Worm (Caenorhabditis elegans) whole organism, L2 larva: ENCODE results near the gene pst-1.

Experiments
- C34F6.9 ChIP-seq: fragments of 150-350 bp; optimal IDR thresholded peaks from 2 replicates; lab custom pipeline; 2014; ENCODE audit warnings: missing biosample characterization, missing genetic modification characterization
- F13H6.1 ChIP-seq: sonication (generic microtip); optimal IDR thresholded peaks from 2 replicates; lab custom pipeline; 2016; ENCODE audit warnings: missing genetic modification characterization, missing compliant biosample characterization
- R02D3.7 ChIP-seq: fragments of 150-350 bp; optimal IDR thresholded peaks from 2 replicates; lab custom pipeline; 2014; ENCODE audit warnings: missing biosample characterization, missing genetic modification characterization
- Y55F3AM.14 ChIP-seq: fragments of 200-800 bp; sonication (Bioruptor generic); optimal IDR thresholded peaks from 2 replicates; lab custom pipeline; 2018; ENCODE audit warnings: mild to moderate bottlenecking, missing genetic modification characterization, missing compliant biosample characterization
- ZK546.5 ChIP-seq: sonication (generic microtip); optimal IDR thresholded peaks from 2 replicates; lab custom pipeline; 2017; ENCODE audit warnings: missing biosample characterization, missing genetic modification characterization
- alr-1 ChIP-seq: fragments of 150-350 bp; optimal IDR thresholded peaks from 2 replicates; lab custom pipeline; 2014; ENCODE audit warnings: missing biosample characterization, missing genetic modification characterization
- blmp-1 ChIP-seq: sonication (generic microtip); optimal IDR thresholded peaks from 2 replicates; lab custom pipeline; 2017; ENCODE audit warnings: missing genetic modification characterization, mild to moderate bottlenecking, missing compliant biosample characterization, antibody characterized with exemption, moderate library complexity; ENCODE audit not compliant: insufficient read depth
- ceh-82 ChIP-seq: fragments of 150-350 bp; optimal IDR thresholded peaks from 2 replicates; lab custom pipeline; 2014; ENCODE audit warnings: missing biosample characterization, missing genetic modification characterization
- crh-2 ChIP-seq: sonication (generic microtip); optimal IDR thresholded peaks from 2 replicates; lab custom pipeline; 2017; ENCODE audit warnings: missing biosample characterization, missing genetic modification characterization
- dmd-4 ChIP-seq: sonication (generic microtip); optimal IDR thresholded peaks from 2 replicates; lab custom pipeline; 2017; ENCODE audit warnings: missing biosample characterization, missing genetic modification characterization
- egl-27 ChIP-seq: sonication (generic microtip); optimal IDR thresholded peaks from 3 replicates; lab custom pipeline; 2017; ENCODE audit warnings: missing biosample characterization, missing genetic modification reagents, missing genetic modification characterization
- elt-3 ChIP-seq: sonication (generic microtip); optimal IDR thresholded peaks from 2 replicates; lab custom pipeline; 2017; ENCODE audit warnings: missing biosample characterization, missing genetic modification characterization
- fos-1 ChIP-seq: fragments of 150-350 bp; optimal IDR thresholded peaks from 2 replicates; lab custom pipeline; 2014; ENCODE audit warnings: missing biosample characterization, missing genetic modification characterization
- gmeb-1 ChIP-seq: fragments of 150-350 bp; optimal IDR thresholded peaks from 2 replicates; lab custom pipeline; 2014; ENCODE audit warnings: missing biosample characterization, missing genetic modification characterization
- lin-39 ChIP-seq: fragments of 150-350 bp; optimal IDR thresholded peaks from 2 replicates; lab custom pipeline; 2014; ENCODE audit warnings: missing biosample characterization, missing genetic modification reagents, missing genetic modification characterization
- mab-5 ChIP-seq: fragments of 150-350 bp; optimal IDR thresholded peaks from 2 replicates; lab custom pipeline; 2014; ENCODE audit warnings: missing biosample characterization, missing genetic modification characterization
- mbf-1 ChIP-seq: sonication (generic microtip); optimal IDR thresholded peaks from 2 replicates; lab custom pipeline; 2017; ENCODE audit warnings: missing biosample characterization, missing genetic modification characterization
- mdl-1 ChIP-seq, 2 experiments: fragments of 150-350 bp in 1 of 2; sonication (generic microtip) in 1 of 2; optimal IDR thresholded peaks; 2 replicates each; lab custom pipeline; 2017; ENCODE audit warnings: missing biosample characterization in 2 of 2, missing genetic modification characterization in 2 of 2
- nhr-10 ChIP-seq: sonication (generic microtip); optimal IDR thresholded peaks from 2 replicates; lab custom pipeline; 2017; ENCODE audit warnings: missing biosample characterization, missing genetic modification characterization
- nhr-11 ChIP-seq: fragments of 150-350 bp; optimal IDR thresholded peaks from 2 replicates; lab custom pipeline; 2014; ENCODE audit warnings: missing biosample characterization, missing genetic modification characterization
- nhr-12 ChIP-seq: fragments of 150-350 bp; optimal IDR thresholded peaks from 2 replicates; lab custom pipeline; 2014; ENCODE audit warnings: missing biosample characterization, missing genetic modification characterization
- nhr-129 ChIP-seq: fragments of 150-350 bp; optimal IDR thresholded peaks from 2 replicates; lab custom pipeline; 2014; ENCODE audit warnings: missing biosample characterization, missing genetic modification characterization
- nhr-21 ChIP-seq: fragments of 150-350 bp; optimal IDR thresholded peaks from 2 replicates; lab custom pipeline; 2014; ENCODE audit warnings: missing biosample characterization, missing genetic modification characterization
- nhr-23 ChIP-seq: fragments of 150-350 bp; optimal IDR thresholded peaks from 2 replicates; lab custom pipeline; 2014; ENCODE audit warnings: missing biosample characterization, missing genetic modification reagents, missing genetic modification characterization
- nhr-237 ChIP-seq: fragments of 150-350 bp; optimal IDR thresholded peaks from 2 replicates; lab custom pipeline; 2014; ENCODE audit warnings: missing biosample characterization, missing genetic modification characterization
- nhr-6 ChIP-seq: fragments of 150-350 bp; optimal IDR thresholded peaks from 2 replicates; lab custom pipeline; 2014; ENCODE audit warnings: missing biosample characterization, missing genetic modification characterization
- peb-1 ChIP-seq: fragments of 150-350 bp; optimal IDR thresholded peaks from 2 replicates; lab custom pipeline; 2014; ENCODE audit warnings: missing biosample characterization, missing genetic modification characterization
- sem-4 ChIP-seq: fragments of 150-350 bp; optimal IDR thresholded peaks from 2 replicates; lab custom pipeline; 2014; ENCODE audit warnings: missing biosample characterization, missing genetic modification reagents, missing genetic modification characterization
- skn-1 ChIP-seq: sonication (generic microtip); optimal IDR thresholded peaks from 2 replicates; lab custom pipeline; 2017; ENCODE audit warnings: missing biosample characterization, missing genetic modification characterization
- snpc-4 ChIP-seq: fragments of 150-350 bp; optimal IDR thresholded peaks from 2 replicates; lab custom pipeline; 2014; ENCODE audit warnings: missing biosample characterization, missing genetic modification characterization
- unc-39 ChIP-seq: fragments of 150-350 bp; optimal IDR thresholded peaks from 2 replicates; lab custom pipeline; 2014; ENCODE audit warnings: missing biosample characterization, missing genetic modification characterization
- unc-55 ChIP-seq: fragments of 150-350 bp; sonication (generic microtip); optimal IDR thresholded peaks from 3 replicates; lab custom pipeline; 2014; ENCODE audit warnings: missing biosample characterization, missing genetic modification reagents, missing genetic modification characterization
- unc-62 ChIP-seq: fragments of 150-350 bp; optimal IDR thresholded peaks from 2 replicates; lab custom pipeline; 2014; ENCODE audit warnings: missing biosample characterization, missing genetic modification reagents, missing genetic modification characterization
- zag-1 ChIP-seq: fragments of 150-350 bp; optimal IDR thresholded peaks from 2 replicates; lab custom pipeline; 2014; ENCODE audit warnings: missing biosample characterization, missing genetic modification characterization
- ztf-1 ChIP-seq: fragments of 200-800 bp; sonication (Bioruptor generic); conservative IDR thresholded peaks from 2 replicates; pipeline ENCODE4 v1.3.6; 2022; ENCODE audit warnings: missing genetic modification characterization, missing compliant biosample characterization
- ztf-11 ChIP-seq: sonication (generic microtip); optimal IDR thresholded peaks from 2 replicates; lab custom pipeline; 2017; ENCODE audit warnings: missing biosample characterization, missing genetic modification characterization
- ztf-4 ChIP-seq: fragments of 150-350 bp; optimal IDR thresholded peaks from 2 replicates; lab custom pipeline; 2014; ENCODE audit warnings: missing biosample characterization, missing genetic modification characterization

The pst-1 gene

DNA sequence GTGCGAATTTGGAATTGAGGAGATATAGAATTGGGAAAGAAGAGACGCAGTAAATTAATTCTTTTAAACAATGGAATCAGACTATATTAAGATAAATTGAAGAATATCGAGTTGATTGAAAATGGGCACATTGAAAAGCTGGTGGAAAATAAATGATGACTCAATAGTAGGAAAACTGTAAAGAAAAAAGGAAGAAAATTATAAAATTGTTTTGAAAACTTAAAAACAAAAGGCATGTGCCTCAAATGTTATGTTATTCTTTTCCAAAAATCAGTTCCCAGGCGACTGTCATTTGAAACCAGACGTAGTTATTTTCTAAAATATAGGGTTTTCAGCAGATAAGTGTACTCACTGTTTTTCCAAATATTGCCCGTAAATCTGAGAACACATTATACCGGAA, 23.4 kb upstream of the pst-1 start, which contains the start of gene C04E6.12:
Gene C04E6.12 (minus strand): TSS at position 101 of the 400 bp plus-strand sequence.
- TF ChIP-seq peb-1 (tag; lab: Kevin White, UChicago) (no peak), alr-1 (no peak), egl-27 (no peak), ceh-82 (tag; lab: Kevin White, UChicago) (no peak), nhr-10 (tag; lab: Kevin White, UChicago) (no peak), skn-1 (tag; lab: Kevin White, UChicago) (no peak), nhr-11 (no peak), unc-55 (GFP tag; lab: Kevin White, UChicago) (no peak)

DNA sequence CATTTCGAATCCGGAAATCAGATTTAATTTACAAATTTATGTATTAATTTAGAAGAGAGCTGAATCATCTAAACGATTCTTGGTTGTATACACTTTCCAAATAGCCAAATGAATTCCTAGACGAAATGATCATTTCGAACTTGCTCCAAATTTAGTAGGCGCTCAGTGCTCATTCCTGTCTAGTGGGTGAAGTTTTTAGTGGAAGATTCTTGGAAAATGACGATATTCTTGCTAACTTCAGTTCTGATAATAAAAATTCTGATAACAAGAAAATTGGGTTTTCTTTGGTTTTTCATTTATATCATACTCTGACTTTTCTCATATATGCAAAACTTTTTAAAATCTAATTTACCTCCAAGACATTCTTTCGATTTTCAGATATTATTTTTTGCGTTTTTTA, 21.5 kb upstream of the pst-1 start:
- TF ChIP-seq blmp-1 (tag; lab: Kevin White, UChicago) (no peak), elt-3 (no peak), snpc-4 (tag; lab: Kevin White, UChicago) (no peak)

- TF ChIP-seq gmeb-1 (tag; lab: Kevin White, UChicago) (no peak), ztf-11 (no peak), nhr-129 (no peak), nhr-237 (no peak), mbf-1 (tag; lab: Kevin White, UChicago) (no peak), Y55F3AM.14 (no peak), mab-5 (tag; lab: Kevin White, UChicago) (no peak), dmd-4 (tag; lab: Kevin White, UChicago) (no peak), unc-39 (tag; lab: Kevin White, UChicago) (no peak), nhr-21 (tag; lab: Kevin White, UChicago) (no peak), egl-27 (no peak), nhr-11 (no peak), crh-2 (tag; lab: Kevin White, UChicago) (no peak), zag-1 (no peak), lin-39 (tag; lab: Kevin White, UChicago) (no peak), C34F6.9 (tag; lab: Kevin White, UChicago) (no peak), skn-1 (tag; lab: Kevin White, UChicago) (no peak), nhr-6 (tag; lab: Kevin White, UChicago) (no peak), F13H6.1 (tag; lab: Kevin White, UChicago) (no peak), nhr-12 (tag; lab: Kevin White, UChicago) (no peak)
These were observed 21.0 kb upstream of the pst-1 start, which contains the start of gene srsx-18 for ce11 chrV:5922236-5922635. srsx-18 (plus strand) TSS chrV:5922536.

DNA sequence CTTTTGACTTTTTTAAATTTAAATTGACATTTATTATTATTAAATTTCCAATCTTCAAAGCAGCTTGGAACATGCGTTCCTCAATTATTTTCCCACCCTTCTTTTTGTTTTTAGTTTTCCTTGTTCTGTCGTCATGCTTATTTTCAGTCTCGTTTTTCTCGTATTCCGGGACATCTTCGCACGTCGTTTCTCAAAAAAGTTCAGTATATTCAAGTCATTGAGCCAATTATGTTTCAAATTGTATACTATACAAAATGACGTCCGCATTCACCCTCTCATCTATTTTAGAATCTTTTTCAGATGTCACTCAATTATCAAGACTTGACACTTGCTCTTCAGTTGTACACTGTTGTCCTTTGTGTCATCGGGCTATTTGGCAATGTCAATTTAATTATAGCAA, 15.9 kb upstream of the pst-1 start, which contains the start of gene srsx-17:
Gene srsx-17 (plus strand): TSS at position 301 of the 400 bp plus-strand sequence.
- no peak for TF ChIP-seq ztf-4 (tag; lab: Kevin White, UChicago)
- TF ChIP-seq unc-39 (tag; lab: Kevin White, UChicago) = no peak
- TF ChIP-seq nhr-11 = no peak
- no peak for TF ChIP-seq sem-4 (tag; lab: Kevin White, UChicago)
- no peak for TF ChIP-seq ztf-1 (GFP tag; lab: Robert Waterston, UW)
- no peak for TF ChIP-seq mbf-1 (tag; lab: Kevin White, UChicago)
- no peak for TF ChIP-seq nhr-21 (tag; lab: Kevin White, UChicago)

DNA sequence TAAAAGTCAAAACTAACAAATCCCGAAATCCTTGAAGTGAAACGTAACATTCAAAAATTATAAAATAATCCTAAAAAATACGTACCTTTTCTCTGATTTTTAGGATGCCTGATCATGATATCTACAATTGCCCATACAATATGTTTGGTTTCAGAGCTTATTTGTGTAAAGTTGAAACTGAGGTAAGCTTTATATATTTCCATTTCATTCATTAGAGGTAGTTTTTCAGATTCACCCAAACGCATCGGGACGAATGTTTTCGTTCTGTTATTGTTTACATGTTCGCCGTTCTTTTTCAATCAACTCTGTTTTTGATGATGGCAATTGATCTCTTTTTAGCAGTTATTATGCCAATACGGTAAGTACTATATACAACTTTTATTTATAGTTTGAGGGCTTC, 15.3 kb upstream of the pst-1 start:
- TF ChIP-seq ztf-11 (no peak), sem-4 (tag; lab: Kevin White, UChicago) (no peak), ZK546.5 (tag; lab: Kevin White, UChicago) (no peak), nhr-11 (no peak), unc-62 (GFP tag; lab: Kevin White, UChicago) (no peak), nhr-129 (no peak), gmeb-1 (tag; lab: Kevin White, UChicago) (no peak), nhr-12 (tag; lab: Kevin White, UChicago) (no peak), nhr-10 (tag; lab: Kevin White, UChicago) (no peak), nhr-237 (no peak), alr-1 (no peak), nhr-23 (tag; lab: Kevin White, UChicago) (no peak)
- TF ChIP-seq, all 48 proteins: peak for 0

ce11 chrV:5930588-5930987, 12.7 kb upstream of the pst-1 start, which contains the start of gene galt-1:
galt-1 (plus strand) TSS chrV:5930905.
- TF ChIP-seq alr-1 (no peak), mdl-1 (tag; optimal IDR thresholded peaks at IDR 0.05; lab: Kevin White, UChicago) (no peak), nhr-23 (tag; lab: Kevin White, UChicago) (no peak), mab-5 (tag; lab: Kevin White, UChicago) (no peak), ceh-82 (tag; lab: Kevin White, UChicago) (no peak), crh-2 (tag; lab: Kevin White, UChicago) (peak; percentile 17), sem-4 (tag; lab: Kevin White, UChicago) (no peak), R02D3.7 (no peak), skn-1 (tag; lab: Kevin White, UChicago) (no peak), egl-27 (no peak), blmp-1 (tag; lab: Kevin White, UChicago) (no peak), gmeb-1 (tag; lab: Kevin White, UChicago) (peak; percentile 0), nhr-237 (no peak), fos-1 (tag; lab: Kevin White, UChicago) (peak; percentile 50), elt-3 (no peak)
